Worm (Caenorhabditis elegans) whole organism, L3 larva: ENCODE results near the gene prdh-1.

Experiments used
- elt-1 ChIP-seq: fragments of 150-350 bp; optimal IDR thresholded peaks from 2 replicates; lab custom pipeline; 2014; ENCODE audit warnings: missing biosample characterization, missing genetic modification characterization
- elt-3 ChIP-seq, 3 experiments: fragments of 150-350 bp in 1 of 3; sonication (generic microtip) in 2 of 3; optimal IDR thresholded peaks; 2 replicates in 2 of 3; 4 replicates in 1 of 3; lab custom pipeline; 2014 to 2017; ENCODE audit warnings: missing biosample characterization in 3 of 3, missing genetic modification characterization in 3 of 3
- eor-1 ChIP-seq, 2 experiments: fragments of 150-350 bp; optimal IDR thresholded peaks; 2 replicates each; lab custom pipeline; 2014 to 2018; ENCODE audit warnings: missing biosample characterization in 2 of 2, missing genetic modification characterization in 2 of 2
- fkh-10 ChIP-seq: sonication (generic microtip); optimal IDR thresholded peaks from 2 replicates; lab custom pipeline; 2017; ENCODE audit warnings: missing biosample characterization, missing genetic modification reagents, missing genetic modification characterization
- nhr-43 ChIP-seq: sonication (generic microtip); optimal IDR thresholded peaks from 2 replicates; lab custom pipeline; 2016; ENCODE audit warnings: mild to moderate bottlenecking, missing genetic modification characterization, missing compliant biosample characterization; ENCODE audit not compliant: poor library complexity, severe bottlenecking

- TF ChIP-seq nhr-43 (tag; lab: Kevin White, UChicago) (no peak), elt-3 (tag; optimal IDR thresholded peaks at IDR 0.05; lab: Kevin White, UChicago) (no peak), elt-1 (tag; lab: Kevin White, UChicago) (no peak), fkh-10 (GFP tag; lab: Kevin White, UChicago) (no peak), eor-1 (tag; optimal IDR thresholded peaks at IDR 0.05; lab: Kevin White, UChicago) (no peak)
Measured at ce11 chrIV:13866754-13867153, 9.7 kb downstream of the prdh-1 start, which contains the start of gene B0513.90.
